Worm (Caenorhabditis elegans) whole organism, young adult: ENCODE measurements around the gene glb-4.

Experiments
- B0261.1 ChIP-seq: sonication (generic microtip); optimal IDR thresholded peaks from 2 replicates; lab custom pipeline; 2016; ENCODE audit warnings: mild to moderate bottlenecking, missing genetic modification characterization, moderate library complexity, missing compliant biosample characterization
- C06A6.2 ChIP-seq: fragments of 200-800 bp; sonication (Bioruptor generic); conservative IDR thresholded peaks from 2 replicates; pipeline ENCODE4 v1.3.6; 2022; ENCODE audit warnings: missing genetic modification characterization, missing compliant biosample characterization
- D2030.7 ChIP-seq: fragments of 200-800 bp; sonication (Bioruptor generic); IDR thresholded peaks from 2 replicates; pipeline ENCODE4 v1.3.6; 2022; ENCODE audit warnings: missing genetic modification reagents, missing genetic modification characterization, missing compliant biosample characterization
- F22D6.2 ChIP-seq: sonication (generic microtip); optimal IDR thresholded peaks from 2 replicates; lab custom pipeline; 2016; ENCODE audit warnings: mild to moderate bottlenecking, missing genetic modification characterization, missing compliant biosample characterization
- F33H1.4 ChIP-seq: fragments of 200-800 bp; sonication (Bioruptor generic); IDR thresholded peaks from 2 replicates; pipeline ENCODE4 v1.3.6; 2022; ENCODE audit warnings: missing genetic modification reagents, missing genetic modification characterization, missing compliant biosample characterization
- F37B4.10 ChIP-seq: fragments of 200-800 bp; sonication (Bioruptor generic); IDR thresholded peaks from 2 replicates; pipeline ENCODE4 v1.3.6; 2022; ENCODE audit warnings: missing genetic modification characterization, missing compliant biosample characterization
- F49E8.2 ChIP-seq: sonication (generic microtip); optimal IDR thresholded peaks from 3 replicates; lab custom pipeline; 2017; ENCODE audit warnings: missing genetic modification characterization, mild to moderate bottlenecking, missing compliant biosample characterization, antibody characterized with exemption, moderate library complexity; ENCODE audit not compliant: insufficient read depth
- F55B11.4 ChIP-seq: sonication (generic microtip); optimal IDR thresholded peaks from 2 replicates; lab custom pipeline; 2016; ENCODE audit warnings: missing compliant biosample characterization, missing genetic modification characterization, borderline replicate concordance; ENCODE audit not compliant: insufficient read depth
- F57A8.1 ChIP-seq: fragments of 200-800 bp; sonication (Bioruptor generic); optimal IDR thresholded peaks from 2 replicates; lab custom pipeline; 2018; ENCODE audit warnings: mild to moderate bottlenecking, missing genetic modification characterization, moderate library complexity, missing compliant biosample characterization
- K12H6.12 ChIP-seq: fragments of 200-800 bp; sonication (Bioruptor generic); optimal IDR thresholded peaks from 2 replicates; lab custom pipeline; 2018; ENCODE audit warnings: mild to moderate bottlenecking, missing genetic modification characterization, missing compliant biosample characterization
- T26A5.8 ChIP-seq: sonication (generic microtip); optimal IDR thresholded peaks from 2 replicates; lab custom pipeline; 2016; ENCODE audit warnings: missing genetic modification characterization, missing compliant biosample characterization
- Y56A3A.18 ChIP-seq: fragments of 200-800 bp; sonication (Bioruptor generic); IDR thresholded peaks from 2 replicates; pipeline ENCODE4 v1.3.6; 2022; ENCODE audit warnings: missing genetic modification reagents, missing genetic modification characterization, missing compliant biosample characterization
- ZK185.1 ChIP-seq: sonication (generic microtip); optimal IDR thresholded peaks from 2 replicates; lab custom pipeline; 2016; ENCODE audit warnings: mild to moderate bottlenecking, missing genetic modification characterization, missing compliant biosample characterization; ENCODE audit not compliant: poor library complexity, severe bottlenecking
- bed-1 ChIP-seq: fragments of 200-800 bp; sonication (Bioruptor generic); IDR thresholded peaks from 2 replicates; pipeline ENCODE4 v1.3.6; 2022; ENCODE audit warnings: missing genetic modification reagents, missing genetic modification characterization, missing compliant biosample characterization
- dox-1 ChIP-seq: fragments of 200-800 bp; sonication (Bioruptor generic); IDR thresholded peaks from 2 replicates; pipeline ENCODE4 v1.3.6; 2022; ENCODE audit warnings: missing genetic modification reagents, missing genetic modification characterization, missing compliant biosample characterization
- dpff-1 ChIP-seq: sonication (generic microtip); optimal IDR thresholded peaks from 2 replicates; lab custom pipeline; 2017; ENCODE audit warnings: mild to moderate bottlenecking, missing genetic modification characterization, missing compliant biosample characterization
- dpl-1 ChIP-seq: fragments of 150-350 bp; optimal IDR thresholded peaks from 2 replicates; lab custom pipeline; 2014; ENCODE audit warnings: missing biosample characterization, missing genetic modification reagents, missing genetic modification characterization
- ets-4 ChIP-seq: fragments of 200-800 bp; sonication (Bioruptor generic); optimal IDR thresholded peaks from 2 replicates; lab custom pipeline; 2018; ENCODE audit warnings: mild to moderate bottlenecking, missing genetic modification characterization, missing compliant biosample characterization
- fkh-3 ChIP-seq: sonication (generic microtip); optimal IDR thresholded peaks from 2 replicates; lab custom pipeline; 2016; ENCODE audit warnings: mild to moderate bottlenecking, missing genetic modification characterization, missing compliant biosample characterization
- gei-17 ChIP-seq: fragments of 200-800 bp; sonication (Bioruptor generic); optimal IDR thresholded peaks from 2 replicates; lab custom pipeline; 2018; ENCODE audit warnings: mild to moderate bottlenecking, missing genetic modification characterization, missing compliant biosample characterization
- him-1 ChIP-seq: sonication (generic microtip); optimal IDR thresholded peaks from 2 replicates; lab custom pipeline; 2016; ENCODE audit warnings: missing genotype, missing genetic modification reagents, missing genetic modification characterization, missing compliant biosample characterization
- hlh-12 ChIP-seq: sonication (generic microtip); optimal IDR thresholded peaks from 2 replicates; lab custom pipeline; 2016; ENCODE audit warnings: missing genetic modification characterization, missing compliant biosample characterization
- hmg-20 ChIP-seq: fragments of 200-800 bp; sonication (Bioruptor generic); IDR thresholded peaks from 2 replicates; pipeline ENCODE4 v1.3.6; 2022; ENCODE audit warnings: missing genetic modification reagents, missing genetic modification characterization, missing compliant biosample characterization
- hrde-1 ChIP-seq: sonication (generic microtip); optimal IDR thresholded peaks from 2 replicates; lab custom pipeline; 2016; ENCODE audit warnings: missing genetic modification characterization, mild to moderate bottlenecking, missing compliant biosample characterization, moderate library complexity, missing genotype, missing genetic modification reagents, borderline replicate concordance
- let-607 ChIP-seq, 2 experiments: fragments of 200-800 bp in 1 of 2; sonication (Bioruptor generic) in 1 of 2; sonication (generic microtip) in 1 of 2; optimal IDR thresholded peaks; 2 replicates each; lab custom pipeline; 2016 to 2018; ENCODE audit warnings: mild to moderate bottlenecking in 2 of 2, missing compliant biosample characterization in 2 of 2, missing genetic modification characterization in 2 of 2, moderate library complexity in 2 of 2, missing genotype in 1 of 2
- lin-26 ChIP-seq: fragments of 200-800 bp; sonication (Bioruptor generic); IDR thresholded peaks from 2 replicates; pipeline ENCODE4 v1.3.6; 2022; ENCODE audit warnings: missing genetic modification reagents, missing genetic modification characterization, missing compliant biosample characterization
- lin-35 ChIP-seq, 3 experiments: fragments of 150-350 bp in 2 of 3; sonication (generic microtip) in 1 of 3; optimal IDR thresholded peaks; 2 replicates each; lab custom pipeline; 2014 to 2018; ENCODE audit warnings: missing biosample characterization in 3 of 3, missing genetic modification characterization in 3 of 3, missing genetic modification reagents in 3 of 3
- lsl-1 ChIP-seq: fragments of 200-800 bp; sonication (Bioruptor generic); optimal IDR thresholded peaks from 2 replicates; lab custom pipeline; 2018; ENCODE audit warnings: mild to moderate bottlenecking, missing genetic modification characterization, moderate library complexity, missing compliant biosample characterization
- madf-6 ChIP-seq: fragments of 200-800 bp; sonication (Bioruptor generic); IDR thresholded peaks from 2 replicates; pipeline ENCODE4 v1.3.6; 2022; ENCODE audit warnings: missing genetic modification reagents, missing genetic modification characterization, missing compliant biosample characterization
- mcd-1 ChIP-seq: fragments of 200-800 bp; sonication (Bioruptor generic); IDR thresholded peaks from 2 replicates; pipeline ENCODE4 v1.3.6; 2022; ENCODE audit warnings: missing genetic modification reagents, missing genetic modification characterization, missing compliant biosample characterization
- mel-28 ChIP-seq: sonication (generic microtip); optimal IDR thresholded peaks from 2 replicates; lab custom pipeline; 2016; ENCODE audit warnings: borderline replicate concordance, mild to moderate bottlenecking, missing genetic modification characterization, missing compliant biosample characterization
- mxl-1 ChIP-seq: sonication (generic microtip); optimal IDR thresholded peaks from 2 replicates; lab custom pipeline; 2016; ENCODE audit warnings: missing genetic modification characterization, missing compliant biosample characterization
- nhr-80 ChIP-seq: sonication (generic microtip); optimal IDR thresholded peaks from 2 replicates; lab custom pipeline; 2016; ENCODE audit warnings: missing genetic modification characterization, missing compliant biosample characterization
- nhr-90 ChIP-seq: sonication (generic microtip); optimal IDR thresholded peaks from 2 replicates; lab custom pipeline; 2016; ENCODE audit warnings: missing genotype, mild to moderate bottlenecking, missing genetic modification characterization, missing compliant biosample characterization
- pha-4 ChIP-seq: fragments of 150-350 bp; sonication (generic microtip); optimal IDR thresholded peaks from 2 replicates; lab custom pipeline; 2014; ENCODE audit warnings: missing biosample characterization, missing genetic modification reagents, missing genetic modification characterization
- rec-8 ChIP-seq, 2 experiments: sonication (generic microtip); optimal IDR thresholded peaks; 2 replicates each; lab custom pipeline; 2016; ENCODE audit warnings: mild to moderate bottlenecking in 2 of 2, missing genetic modification characterization in 2 of 2, missing genetic modification reagents in 2 of 2, missing genotype in 2 of 2, missing biosample characterization in 1 of 2, missing compliant biosample characterization in 1 of 2, moderate library complexity in 1 of 2
- rpc-1 ChIP-seq, 2 experiments: fragments of 150-350 bp in 1 of 2; sonication (generic microtip) in 1 of 2; optimal IDR thresholded peaks; 2 replicates each; lab custom pipeline; 2014 to 2018; ENCODE audit warnings: missing biosample characterization in 1 of 2, missing genetic modification characterization in 1 of 2, missing genetic modification reagents in 1 of 2, missing genotype in 1 of 2
- sdz-38 ChIP-seq: sonication (generic microtip); optimal IDR thresholded peaks from 2 replicates; lab custom pipeline; 2016; ENCODE audit warnings: missing genotype, missing genetic modification characterization, missing compliant biosample characterization
- snpc-1.1 ChIP-seq: sonication (generic microtip); optimal IDR thresholded peaks from 2 replicates; lab custom pipeline; 2017; ENCODE audit warnings: missing genetic modification characterization, mild to moderate bottlenecking, missing compliant biosample characterization, antibody characterized with exemption, moderate library complexity, missing genotype, missing genetic modification reagents; ENCODE audit not compliant: insufficient read depth
- snpc-4 ChIP-seq, 5 experiments: fragments of 150-350 bp in 1 of 5; sonication (generic microtip) in 4 of 5; optimal IDR thresholded peaks; 2 replicates each; lab custom pipeline; 2014 to 2018; ENCODE audit warnings: missing genetic modification characterization in 5 of 5, missing biosample characterization in 3 of 5, antibody characterized with exemption in 2 of 5, mild to moderate bottlenecking in 2 of 5, missing compliant biosample characterization in 2 of 5, missing genotype in 2 of 5, moderate library complexity in 2 of 5, missing genetic modification reagents in 1 of 5
- somi-1 ChIP-seq: fragments of 200-800 bp; sonication (Bioruptor generic); optimal IDR thresholded peaks from 2 replicates; lab custom pipeline; 2018; ENCODE audit warnings: mild to moderate bottlenecking, missing genetic modification characterization, missing compliant biosample characterization
- unc-62 ChIP-seq: fragments of 150-350 bp; optimal IDR thresholded peaks from 2 replicates; lab custom pipeline; 2014; ENCODE audit warnings: missing biosample characterization, missing genetic modification reagents, missing genetic modification characterization
- zim-3 ChIP-seq: sonication (generic microtip); optimal IDR thresholded peaks from 2 replicates; lab custom pipeline; 2017; ENCODE audit warnings: mild to moderate bottlenecking, missing genetic modification characterization, moderate library complexity, missing compliant biosample characterization
- ztf-22 ChIP-seq: fragments of 200-800 bp; sonication (Bioruptor generic); optimal IDR thresholded peaks from 2 replicates; lab custom pipeline; 2018; ENCODE audit warnings: mild to moderate bottlenecking, missing genetic modification characterization, moderate library complexity, missing compliant biosample characterization
- ztf-25 ChIP-seq: fragments of 200-800 bp; sonication (Bioruptor generic); IDR thresholded peaks from 2 replicates; pipeline ENCODE4 v1.3.6; 2022; ENCODE audit warnings: missing genetic modification reagents, missing genetic modification characterization, missing compliant biosample characterization
- ztf-28 ChIP-seq: fragments of 200-800 bp; sonication (Bioruptor generic); IDR thresholded peaks from 2 replicates; pipeline ENCODE4 v1.3.6; 2022; ENCODE audit warnings: missing genetic modification reagents, missing genetic modification characterization, missing compliant biosample characterization

Gene glb-4

DNA sequence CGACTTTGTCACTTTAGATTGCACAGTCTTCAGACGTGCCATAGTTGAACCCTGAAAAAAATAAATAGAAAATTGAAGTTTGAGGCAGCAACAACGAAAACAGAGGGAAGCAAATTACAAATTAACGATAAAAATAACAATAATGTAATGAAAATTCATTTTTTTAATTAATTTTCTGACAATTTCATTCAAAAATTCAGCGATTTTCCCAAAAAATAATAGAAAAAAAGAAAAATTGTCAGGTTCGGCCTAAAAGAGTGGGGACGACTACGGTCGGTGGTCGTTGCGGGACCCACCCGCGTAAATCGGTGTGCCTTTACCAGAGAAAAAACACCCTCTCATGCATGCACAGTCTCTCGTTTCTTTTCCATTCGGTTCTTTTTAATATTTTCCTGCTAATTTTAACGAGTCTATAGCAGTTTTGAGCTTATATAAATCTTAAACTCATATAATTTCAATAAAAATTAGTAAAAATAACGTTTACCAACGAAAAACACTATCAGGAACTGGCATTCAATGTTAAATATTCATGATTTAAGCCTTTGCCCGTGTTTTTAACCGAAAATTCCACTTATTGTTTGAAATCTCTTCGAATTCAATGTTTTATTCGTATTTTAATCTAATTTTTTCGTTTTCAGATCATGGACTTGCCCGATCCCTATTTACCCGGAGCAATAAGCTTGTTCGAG is 15.4 kb upstream of the glb-4 start, which contains the start of the genes rps-9 and lsm-1:
TSS of gene rps-9 (minus strand) at position 51 of the 689 bp plus-strand sequence.
TSS of gene lsm-1 (plus strand) at position 639 of the 689 bp plus-strand sequence.
- TF ChIP-seq zim-3 (tag; lab: Kevin White, UChicago) (no peak), nhr-90 (no peak), fkh-3 (no peak), rec-8 (tag; optimal IDR thresholded peaks at IDR 0.05; lab: Kevin White, UChicago) (no peak), snpc-4 (GFP tag; optimal IDR thresholded peaks at IDR 0.05; lab: Kevin White, UChicago) (no peak), snpc-4 (tag; optimal IDR thresholded peaks at IDR 0.05; lab: Kevin White, UChicago) (peak in 2 of 4 experiments; percentile 39 to 46), hlh-12 (tag; lab: Kevin White, UChicago) (no peak), somi-1 (GFP tag; lab: Kevin White, UChicago) (no peak), hmg-20 (no peak), snpc-1.1 (tag; lab: Kevin White, UChicago) (peak; percentile 8), unc-62 (GFP tag; lab: Kevin White, UChicago) (no peak), mxl-1 (no peak), hrde-1 (tag; lab: Kevin White, UChicago) (no peak), him-1 (no peak), F37B4.10 (no peak), F55B11.4 (tag; lab: Kevin White, UChicago) (no peak), dox-1 (GFP tag; lab: Robert Waterston, UW) (peak; percentile 57; the same call in 1 of the 2 replicates), lin-26 (GFP tag; lab: Robert Waterston, UW) (no peak), dpff-1 (tag; lab: Kevin White, UChicago) (no peak), Y56A3A.18 (GFP tag; lab: Robert Waterston, UW) (no peak), mel-28 (tag; lab: Kevin White, UChicago) (no peak), B0261.1 (tag; lab: Kevin White, UChicago) (no peak), gei-17 (GFP tag; lab: Kevin White, UChicago) (no peak), sdz-38 (tag; lab: Kevin White, UChicago) (no peak), madf-6 (GFP tag; lab: Robert Waterston, UW) (peak; percentile 65), lsl-1 (peak; percentile 85), F22D6.2 (tag; lab: Kevin White, UChicago) (no peak), F57A8.1 (GFP tag; lab: Kevin White, UChicago) (no peak), T26A5.8 (no peak), ztf-22 (GFP tag; lab: Kevin White, UChicago) (no peak), F49E8.2 (peak; percentile 33), D2030.7 (GFP tag; lab: Robert Waterston, UW) (peak; percentile 63), let-607 (tag; optimal IDR thresholded peaks at IDR 0.05; lab: Kevin White, UChicago) (no peak), lin-35 (GFP tag; optimal IDR thresholded peaks at IDR 0.05; lab: Kevin White, UChicago) (peak in 1 of 3 experiments; percentile 31), pha-4 (tag; lab: Kevin White, UChicago) (no peak), rpc-1 (optimal IDR thresholded peaks at IDR 0.05; lab: Kevin White, UChicago) (no peak), rpc-1 (tag; optimal IDR thresholded peaks at IDR 0.05; lab: Kevin White, UChicago) (no peak), K12H6.12 (no peak), mcd-1 (peak; percentile 69), bed-1 (GFP tag; lab: Robert Waterston, UW) (no peak), nhr-80 (tag; lab: Kevin White, UChicago) (no peak), F33H1.4 (peak; percentile 94), ets-4 (GFP tag; lab: Kevin White, UChicago) (no peak), dpl-1 (no peak), ztf-28 (GFP tag; lab: Robert Waterston, UW) (no peak), ztf-25 (GFP tag; lab: Robert Waterston, UW) (no peak), ZK185.1 (tag; lab: Kevin White, UChicago) (peak; percentile 41), C06A6.2 (GFP tag; lab: Robert Waterston, UW) (no peak)
